ENCODE assay signal across 3 worm cellular contexts in the genomic region with DNA sequence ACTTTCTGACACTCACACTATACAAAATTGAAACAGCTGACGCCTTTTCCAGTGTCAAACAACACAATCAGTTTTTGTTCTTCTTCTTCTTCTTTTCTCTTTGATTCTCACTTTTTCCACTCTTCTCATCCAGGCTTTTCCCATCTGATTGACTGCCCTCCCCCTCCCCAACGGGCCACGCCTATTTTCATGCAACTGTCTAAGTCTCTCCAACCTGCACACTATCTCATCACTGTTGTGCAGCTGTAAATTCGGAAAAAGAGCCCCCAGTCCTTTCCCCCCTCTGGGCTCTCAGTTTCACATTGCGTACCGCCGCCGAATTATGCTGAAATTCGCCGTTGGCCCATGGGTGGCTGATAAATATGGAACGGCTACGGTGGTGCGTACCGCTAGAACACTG.
TF ChIP-seq lines count a peak whose summit lies in the region.

No protein-coding gene starts in this region.

TF ChIP-seq in whole organism, L1 larva, 84 proteins besides CTCF, POLR2A, EP300 and RAD21 (continued from another document):
- TF ChIP-seq lin-14 (GFP tag; optimal IDR thresholded peaks at IDR 0.05; lab: Kevin White, UChicago) = peak; percentile 73
- TF ChIP-seq pax-3 (tag; optimal IDR thresholded peaks at IDR 0.05; lab: Kevin White, UChicago) = no peak
- peak; percentile 4 for TF ChIP-seq tbx-2 (tag; optimal IDR thresholded peaks at IDR 0.05; lab: Kevin White, UChicago)
- no peak for TF ChIP-seq egl-13 (tag; optimal IDR thresholded peaks at IDR 0.05; lab: Kevin White, UChicago)
- peak; percentile 41 for TF ChIP-seq snu-23 (GFP tag; optimal IDR thresholded peaks at IDR 0.05; lab: Kevin White, UChicago)
- TF ChIP-seq nhr-19 (GFP tag; conservative IDR thresholded peaks at IDR 0.05; lab: Robert Waterston, UW) = peak; percentile 21; the same call in 1 of the 2 replicates
- peak; percentile 23 for TF ChIP-seq pag-3 (tag; optimal IDR thresholded peaks at IDR 0.05; lab: Kevin White, UChicago; ENCODE audit: borderline replicate concordance, insufficient read depth)

TF ChIP-seq in whole organism, L4 larva, 104 proteins besides CTCF, POLR2A, EP300 and RAD21 (continued from another document):
- no peak for TF ChIP-seq unc-62 (GFP tag; optimal IDR thresholded peaks at IDR 0.05 in 1 of 2; lab: Kevin White, UChicago)
- TF ChIP-seq unc-62 (tag; optimal IDR thresholded peaks at IDR 0.05; lab: Kevin White, UChicago) = no peak
- peak in 1 of 2 experiments; percentile 1 for TF ChIP-seq mdl-1 (tag; optimal IDR thresholded peaks at IDR 0.05; lab: Kevin White, UChicago)
- no peak for TF ChIP-seq F44E2.7 (GFP tag; IDR thresholded peaks at IDR 0.05; lab: Robert Waterston, UW)
- TF ChIP-seq daf-8 (GFP tag; IDR thresholded peaks at IDR 0.05; lab: Robert Waterston, UW) = no peak
- TF ChIP-seq nhr-77 (tag; optimal IDR thresholded peaks at IDR 0.05; lab: Kevin White, UChicago) = no peak
- no peak for TF ChIP-seq nhr-76 (tag; optimal IDR thresholded peaks at IDR 0.05; lab: Kevin White, UChicago)
- no peak for TF ChIP-seq snpc-1.2 (GFP tag; IDR thresholded peaks at IDR 0.05; lab: Robert Waterston, UW)
- TF ChIP-seq rbr-2 (tag; optimal IDR thresholded peaks at IDR 0.05; lab: Kevin White, UChicago) = peak; percentile 6
- TF ChIP-seq hif-1 (tag; optimal IDR thresholded peaks at IDR 0.05; lab: Kevin White, UChicago) = no peak
- peak; percentile 36 for TF ChIP-seq mxl-3 (GFP tag; optimal IDR thresholded peaks at IDR 0.05; lab: Kevin White, UChicago)
- no peak for TF ChIP-seq ceh-32 (tag; optimal IDR thresholded peaks at IDR 0.05; lab: Kevin White, UChicago; ENCODE audit: poor library complexity)
- no peak for TF ChIP-seq ztf-11 (tag; optimal IDR thresholded peaks at IDR 0.05; lab: Kevin White, UChicago)
- no peak for TF ChIP-seq T26A8.4 (GFP tag; IDR thresholded peaks at IDR 0.05; lab: Robert Waterston, UW)

TF ChIP-seq in whole organism, late embryonic, 69 proteins besides CTCF, POLR2A, EP300 and RAD21 (continued from another document):
- no peak for TF ChIP-seq hlh-6 (tag; optimal IDR thresholded peaks at IDR 0.05; lab: Kevin White, UChicago)
- no peak for TF ChIP-seq K02D7.2 (tag; optimal IDR thresholded peaks at IDR 0.05; lab: Kevin White, UChicago)
- no peak for TF ChIP-seq madf-2 (tag; optimal IDR thresholded peaks at IDR 0.05; lab: Kevin White, UChicago)
- TF ChIP-seq fax-1 (tag; optimal IDR thresholded peaks at IDR 0.05; lab: Kevin White, UChicago) = no peak
- TF ChIP-seq lim-6 (tag; optimal IDR thresholded peaks at IDR 0.05; lab: Kevin White, UChicago) = no peak
- no peak for TF ChIP-seq ttx-3 (tag; optimal IDR thresholded peaks at IDR 0.05; lab: Kevin White, UChicago)
- TF ChIP-seq ceh-18 (tag; optimal IDR thresholded peaks at IDR 0.05; lab: Kevin White, UChicago) = peak; percentile 67
- no peak for TF ChIP-seq dmd-4 (tag; optimal IDR thresholded peaks at IDR 0.05; lab: Kevin White, UChicago; ENCODE audit: borderline replicate concordance)
- no peak for TF ChIP-seq hlh-13 (GFP tag; optimal IDR thresholded peaks at IDR 0.05; lab: Kevin White, UChicago)
- TF ChIP-seq sdc-2 (tag; optimal IDR thresholded peaks at IDR 0.05; lab: Kevin White, UChicago) = no peak
- TF ChIP-seq ceh-34 (tag; optimal IDR thresholded peaks at IDR 0.05; lab: Kevin White, UChicago) = no peak
- TF ChIP-seq ztf-16 (tag; optimal IDR thresholded peaks at IDR 0.05; lab: Kevin White, UChicago) = no peak
- no peak for TF ChIP-seq C38D4.7 (GFP tag; optimal IDR thresholded peaks at IDR 0.05; lab: Kevin White, UChicago)
- TF ChIP-seq ceh-24 (tag; optimal IDR thresholded peaks at IDR 0.05; lab: Kevin White, UChicago) = no peak
- peak; percentile 79 for TF ChIP-seq unc-55 (GFP tag; optimal IDR thresholded peaks at IDR 0.05; lab: Kevin White, UChicago)
- TF ChIP-seq F13H6.1 (tag; optimal IDR thresholded peaks at IDR 0.05; lab: Kevin White, UChicago) = no peak
- TF ChIP-seq ama-1 (optimal IDR thresholded peaks at IDR 0.05; lab: Kevin White, UChicago) = no peak
- TF ChIP-seq pha-2 (tag; optimal IDR thresholded peaks at IDR 0.05; lab: Kevin White, UChicago) = no peak
- no peak for TF ChIP-seq ceh-2 (tag; optimal IDR thresholded peaks at IDR 0.05; lab: Kevin White, UChicago)
- no peak for TF ChIP-seq tbx-7 (tag; optimal IDR thresholded peaks at IDR 0.05; lab: Kevin White, UChicago)
- TF ChIP-seq nhr-11 (tag; optimal IDR thresholded peaks at IDR 0.05; lab: Kevin White, UChicago) = no peak
- no peak for TF ChIP-seq C08G9.2 (tag; optimal IDR thresholded peaks at IDR 0.05; lab: Kevin White, UChicago)
- no peak for TF ChIP-seq lin-11 (tag; optimal IDR thresholded peaks at IDR 0.05; lab: Kevin White, UChicago)
- TF ChIP-seq sox-4 (tag; optimal IDR thresholded peaks at IDR 0.05; lab: Kevin White, UChicago) = no peak
- TF ChIP-seq nfya-1 (tag; optimal IDR thresholded peaks at IDR 0.05; lab: Kevin White, UChicago) = peak; percentile 15
- TF ChIP-seq pros-1 (tag; optimal IDR thresholded peaks at IDR 0.05; lab: Kevin White, UChicago) = no peak
- no peak for TF ChIP-seq hlh-30 (tag; optimal IDR thresholded peaks at IDR 0.05; lab: Kevin White, UChicago; ENCODE audit: insufficient read depth)
- TF ChIP-seq ref-2 (tag; optimal IDR thresholded peaks at IDR 0.05; lab: Kevin White, UChicago) = peak; percentile 21
- no peak for TF ChIP-seq gmeb-2 (tag; optimal IDR thresholded peaks at IDR 0.05; lab: Kevin White, UChicago)
- no peak for TF ChIP-seq ceh-48 (tag; optimal IDR thresholded peaks at IDR 0.05; lab: Kevin White, UChicago)
- peak; percentile 4 for TF ChIP-seq ceh-14 (tag; optimal IDR thresholded peaks at IDR 0.05; lab: Kevin White, UChicago)
- TF ChIP-seq hlh-8 (tag; optimal IDR thresholded peaks at IDR 0.05; lab: Kevin White, UChicago) = no peak
- peak; percentile 18 for TF ChIP-seq fkh-6 (tag; optimal IDR thresholded peaks at IDR 0.05; lab: Kevin White, UChicago)
- no peak for TF ChIP-seq elt-4 (tag; optimal IDR thresholded peaks at IDR 0.05; lab: Kevin White, UChicago)
- no peak for TF ChIP-seq pag-3 (tag; optimal IDR thresholded peaks at IDR 0.05; lab: Kevin White, UChicago; ENCODE audit: borderline replicate concordance)
- no peak for TF ChIP-seq nhr-232 (tag; optimal IDR thresholded peaks at IDR 0.05; lab: Kevin White, UChicago)
- no peak for TF ChIP-seq hlh-15 (tag; optimal IDR thresholded peaks at IDR 0.05; lab: Kevin White, UChicago)
- peak; percentile 7 for TF ChIP-seq mec-3 (tag; optimal IDR thresholded peaks at IDR 0.05; lab: Kevin White, UChicago; ENCODE audit: borderline replicate concordance)
